Worm (Caenorhabditis elegans) whole organism, L3 larva: Measurements from ENCODE around the gene F53E10.1.
"Not testable (repeated sequence)": the region's sequence is repeated elsewhere in the genome, so short reads cannot be mapped to it uniquely, and the experiment has no call there.

Experiments used
- R02D3.7 ChIP-seq: fragments of 150-350 bp; optimal IDR thresholded peaks from 2 replicates; lab custom pipeline; 2014; ENCODE audit warnings: missing biosample characterization, missing genetic modification characterization
- ZK546.5 ChIP-seq: sonication (generic microtip); optimal IDR thresholded peaks from 2 replicates; lab custom pipeline; 2017; ENCODE audit warnings: missing biosample characterization, missing genetic modification characterization
- aly-2 ChIP-seq: fragments of 150-350 bp; optimal IDR thresholded peaks from 2 replicates; lab custom pipeline; 2014; ENCODE audit warnings: missing biosample characterization, missing genetic modification characterization
- ama-1 ChIP-seq: fragments of 150-350 bp; optimal IDR thresholded peaks from 2 replicates; lab custom pipeline; 2018
- ceh-16 ChIP-seq: sonication (generic microtip); optimal IDR thresholded peaks from 2 replicates; lab custom pipeline; 2017; ENCODE audit warnings: missing biosample characterization, missing genetic modification characterization
- ceh-28 ChIP-seq: fragments of 150-350 bp; optimal IDR thresholded peaks from 2 replicates; lab custom pipeline; 2014; ENCODE audit warnings: missing biosample characterization, missing genetic modification reagents, missing genetic modification characterization
- ceh-82 ChIP-seq: fragments of 150-350 bp; optimal IDR thresholded peaks from 2 replicates; lab custom pipeline; 2014; ENCODE audit warnings: missing biosample characterization, missing genetic modification characterization
- ceh-9 ChIP-seq: sonication (generic microtip); optimal IDR thresholded peaks from 2 replicates; lab custom pipeline; 2018; ENCODE audit warnings: missing biosample characterization, missing genetic modification characterization
- egl-27 ChIP-seq: sonication (generic microtip); optimal IDR thresholded peaks from 4 replicates; lab custom pipeline; 2017; ENCODE audit warnings: missing biosample characterization, missing genetic modification reagents, missing genetic modification characterization
- egl-5 ChIP-seq: fragments of 150-350 bp; optimal IDR thresholded peaks from 2 replicates; lab custom pipeline; 2017; ENCODE audit warnings: missing biosample characterization, missing genetic modification reagents, missing genetic modification characterization, inconsistent platforms
- elt-2 ChIP-seq: sonication (generic microtip); optimal IDR thresholded peaks from 2 replicates; lab custom pipeline; 2016; ENCODE audit warnings: missing genetic modification reagents, mild to moderate bottlenecking, missing genetic modification characterization, missing compliant biosample characterization
- elt-3 ChIP-seq, 3 experiments: fragments of 150-350 bp in 1 of 3; sonication (generic microtip) in 2 of 3; optimal IDR thresholded peaks; 2 replicates in 2 of 3; 4 replicates in 1 of 3; lab custom pipeline; 2014 to 2017; ENCODE audit warnings: missing biosample characterization in 3 of 3, missing genetic modification characterization in 3 of 3
- eor-1 ChIP-seq, 2 experiments: fragments of 150-350 bp; optimal IDR thresholded peaks; 2 replicates each; lab custom pipeline; 2014 to 2018; ENCODE audit warnings: missing biosample characterization in 2 of 2, missing genetic modification characterization in 2 of 2
- fkh-10 ChIP-seq: sonication (generic microtip); optimal IDR thresholded peaks from 2 replicates; lab custom pipeline; 2017; ENCODE audit warnings: missing biosample characterization, missing genetic modification reagents, missing genetic modification characterization
- fkh-2 ChIP-seq: fragments of 150-350 bp; optimal IDR thresholded peaks from 2 replicates; lab custom pipeline; 2014; ENCODE audit warnings: missing biosample characterization, missing genetic modification reagents, missing genetic modification characterization
- fos-1 ChIP-seq: fragments of 150-350 bp; optimal IDR thresholded peaks from 2 replicates; lab custom pipeline; 2014; ENCODE audit warnings: missing biosample characterization, missing genetic modification characterization
- hmg-11 ChIP-seq: sonication (generic microtip); optimal IDR thresholded peaks from 2 replicates; lab custom pipeline; 2016; ENCODE audit warnings: missing genetic modification characterization, missing compliant biosample characterization
- jun-1 ChIP-seq: fragments of 150-350 bp; optimal IDR thresholded peaks from 2 replicates; lab custom pipeline; 2014; ENCODE audit warnings: missing biosample characterization, missing genetic modification reagents, missing genetic modification characterization
- lin-15B ChIP-seq: fragments of 150-350 bp; optimal IDR thresholded peaks from 2 replicates; lab custom pipeline; 2014; ENCODE audit warnings: missing biosample characterization, missing genetic modification characterization
- lin-39 ChIP-seq: fragments of 150-350 bp; optimal IDR thresholded peaks from 2 replicates; lab custom pipeline; 2018; ENCODE audit warnings: missing biosample characterization, missing genetic modification reagents, missing genetic modification characterization
- lsy-12 ChIP-seq: sonication (generic microtip); optimal IDR thresholded peaks from 2 replicates; lab custom pipeline; 2016; ENCODE audit warnings: mild to moderate bottlenecking, missing genetic modification characterization, missing compliant biosample characterization
- nfya-1 ChIP-seq: sonication (generic microtip); optimal IDR thresholded peaks from 2 replicates; lab custom pipeline; 2017; ENCODE audit warnings: missing genetic modification characterization, mild to moderate bottlenecking, missing compliant biosample characterization, antibody characterized with exemption, moderate library complexity; ENCODE audit not compliant: insufficient read depth
- nhr-11 ChIP-seq: fragments of 150-350 bp; optimal IDR thresholded peaks from 2 replicates; lab custom pipeline; 2014; ENCODE audit warnings: missing biosample characterization, missing genetic modification characterization
- nhr-12 ChIP-seq: fragments of 150-350 bp; optimal IDR thresholded peaks from 2 replicates; lab custom pipeline; 2014; ENCODE audit warnings: missing biosample characterization, missing genetic modification characterization
- nhr-23 ChIP-seq: fragments of 150-350 bp; optimal IDR thresholded peaks from 2 replicates; lab custom pipeline; 2014; ENCODE audit warnings: missing biosample characterization, missing genetic modification reagents, missing genetic modification characterization
- nhr-237 ChIP-seq: fragments of 150-350 bp; optimal IDR thresholded peaks from 2 replicates; lab custom pipeline; 2014; ENCODE audit warnings: missing biosample characterization, missing genetic modification characterization
- nhr-25 ChIP-seq: sonication (generic microtip); optimal IDR thresholded peaks from 2 replicates; lab custom pipeline; 2017; ENCODE audit warnings: missing biosample characterization, missing genetic modification characterization
- nhr-43 ChIP-seq: sonication (generic microtip); optimal IDR thresholded peaks from 2 replicates; lab custom pipeline; 2016; ENCODE audit warnings: mild to moderate bottlenecking, missing genetic modification characterization, missing compliant biosample characterization; ENCODE audit not compliant: poor library complexity, severe bottlenecking
- nhr-76 ChIP-seq: fragments of 150-350 bp; sonication (generic microtip); optimal IDR thresholded peaks from 5 replicates; lab custom pipeline; 2014; ENCODE audit warnings: missing biosample characterization, missing genetic modification characterization
- nhr-77 ChIP-seq: fragments of 150-350 bp; optimal IDR thresholded peaks from 2 replicates; lab custom pipeline; 2014; ENCODE audit warnings: missing biosample characterization, missing genetic modification characterization
- pha-4 ChIP-seq: fragments of 150-350 bp; optimal IDR thresholded peaks from 2 replicates; lab custom pipeline; 2014; ENCODE audit warnings: missing biosample characterization, missing genetic modification reagents, missing genetic modification characterization
- pqm-1 ChIP-seq: fragments of 150-350 bp; optimal IDR thresholded peaks from 2 replicates; lab custom pipeline; 2017; ENCODE audit warnings: missing biosample characterization, missing genetic modification characterization, inconsistent platforms
- sea-2 ChIP-seq: fragments of 150-350 bp; sonication (generic microtip); optimal IDR thresholded peaks from 4 replicates; lab custom pipeline; 2014; ENCODE audit warnings: missing biosample characterization, missing genetic modification reagents, missing genetic modification characterization
- skn-1 ChIP-seq: fragments of 150-350 bp; optimal IDR thresholded peaks from 2 replicates; lab custom pipeline; 2014; ENCODE audit warnings: missing biosample characterization, missing genetic modification characterization
- snpc-4 ChIP-seq: fragments of 150-350 bp; optimal IDR thresholded peaks from 2 replicates; lab custom pipeline; 2014; ENCODE audit warnings: missing biosample characterization, missing genetic modification characterization
- tbx-2 ChIP-seq: sonication (generic microtip); optimal IDR thresholded peaks from 2 replicates; lab custom pipeline; 2016; ENCODE audit warnings: mild to moderate bottlenecking, missing genetic modification characterization, missing compliant biosample characterization
- unc-39 ChIP-seq: sonication (generic microtip); optimal IDR thresholded peaks from 4 replicates; lab custom pipeline; 2017; ENCODE audit warnings: missing biosample characterization, missing genetic modification characterization
- unc-62 ChIP-seq: fragments of 150-350 bp; sonication (generic microtip); optimal IDR thresholded peaks from 4 replicates; lab custom pipeline; 2014; ENCODE audit warnings: missing biosample characterization, missing genetic modification reagents, missing genetic modification characterization
- ztf-11 ChIP-seq: fragments of 150-350 bp; optimal IDR thresholded peaks from 2 replicates; lab custom pipeline; 2014; ENCODE audit warnings: missing biosample characterization, missing genetic modification characterization
- ztf-4 ChIP-seq: fragments of 150-350 bp; optimal IDR thresholded peaks from 2 replicates; lab custom pipeline; 2014; ENCODE audit warnings: missing biosample characterization, missing genetic modification characterization

The F53E10.1 gene

DNA sequence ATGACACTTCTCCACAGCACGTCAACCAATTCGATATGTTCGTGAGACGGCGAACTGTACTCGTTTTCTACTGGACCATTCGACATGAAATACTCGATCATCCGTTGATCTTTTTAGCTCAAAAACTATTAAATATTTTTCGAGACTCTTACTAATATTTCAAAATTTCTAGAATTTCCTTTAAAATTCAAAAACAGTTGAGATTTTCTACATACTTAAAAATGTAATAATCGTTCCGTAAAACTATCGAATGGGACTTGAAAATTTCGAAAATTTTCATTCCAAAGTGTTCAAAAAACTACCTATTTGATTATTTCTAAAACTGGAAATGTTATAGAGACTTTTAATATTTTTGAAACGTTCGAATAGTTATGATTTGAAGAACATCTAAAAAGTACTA, 10.2 kb downstream of the F53E10.1 start, which contains the start of gene sknr-1:
Gene sknr-1, minus strand, starts transcription at position 101 of the 400 bp plus-strand sequence.
- not testable (repeated sequence) for TF ChIP-seq aly-2, nhr-76, ceh-16 (tag; lab: Kevin White, UChicago)

DNA sequence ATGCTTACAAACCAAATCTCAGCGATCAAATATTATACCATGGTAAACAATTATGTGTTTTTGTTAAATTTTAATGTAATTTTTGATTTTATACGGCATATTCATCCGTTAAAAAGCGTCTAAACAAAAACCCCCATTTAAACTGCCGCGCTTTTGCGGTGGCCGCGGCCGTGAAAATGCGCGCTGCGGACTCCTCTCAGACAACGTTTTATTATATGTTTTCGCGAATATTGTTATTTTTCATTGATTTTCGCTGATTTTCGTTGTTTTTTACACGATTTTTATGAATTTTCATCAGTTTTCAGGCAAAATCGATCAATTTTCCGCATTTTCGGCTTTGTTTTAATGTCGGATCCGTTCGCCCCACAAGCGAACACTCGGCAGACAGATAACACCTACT, 23.4 kb downstream of the F53E10.1 start, which contains the start of gene W02H5.19:
Gene W02H5.19, plus strand, starts transcription at position 346 of the 400 bp plus-strand sequence.
- TF ChIP-seq elt-3 (tag; optimal IDR thresholded peaks at IDR 0.05; lab: Kevin White, UChicago) (no peak), nhr-11 (tag; lab: Kevin White, UChicago) (no peak), pha-4 (tag; lab: Kevin White, UChicago) (peak; percentile 69), nhr-12 (tag; lab: Kevin White, UChicago) (no peak), nhr-77 (tag; lab: Kevin White, UChicago) (peak; percentile 51), fos-1 (tag; lab: Kevin White, UChicago) (no peak), ceh-16 (tag; lab: Kevin White, UChicago) (no peak), ama-1 (no peak), aly-2 (tag; lab: Kevin White, UChicago) (no peak), elt-2 (tag; lab: Kevin White, UChicago) (peak; percentile 24), egl-5 (tag; lab: Kevin White, UChicago) (no peak), pqm-1 (tag; lab: Kevin White, UChicago) (peak; percentile 17), jun-1 (tag; lab: Kevin White, UChicago) (no peak), nhr-76 (tag; lab: Kevin White, UChicago) (no peak), lin-39 (peak; percentile 57), R02D3.7 (tag; lab: Kevin White, UChicago) (peak; percentile 32), eor-1 (tag; optimal IDR thresholded peaks at IDR 0.05; lab: Kevin White, UChicago) (no peak), unc-39 (no peak), ztf-4 (no peak), nhr-23 (tag; lab: Kevin White, UChicago) (peak; percentile 74), nhr-25 (tag; lab: Kevin White, UChicago) (peak; percentile 7), ceh-28 (tag; lab: Kevin White, UChicago) (peak; percentile 6), tbx-2 (tag; lab: Kevin White, UChicago) (no peak), fkh-2 (no peak), ceh-9 (tag; lab: Kevin White, UChicago) (no peak), snpc-4 (tag; lab: Kevin White, UChicago) (peak; percentile 59), ztf-11 (tag; lab: Kevin White, UChicago) (no peak), lsy-12 (peak; percentile 72), nhr-43 (tag; lab: Kevin White, UChicago) (peak; percentile 93), unc-62 (GFP tag; lab: Kevin White, UChicago) (no peak), hmg-11 (tag; lab: Kevin White, UChicago) (peak; percentile 64), skn-1 (tag; lab: Kevin White, UChicago) (no peak), nfya-1 (tag; lab: Kevin White, UChicago) (peak; percentile 77), lin-15B (tag; lab: Kevin White, UChicago) (peak; percentile 72)

- TF ChIP-seq ZK546.5 (tag; lab: Kevin White, UChicago) (no peak), egl-27 (no peak), ceh-9 (tag; lab: Kevin White, UChicago) (no peak), sea-2 (no peak)
Measured at ce11 chrV:2639035-2639434, 23.9 kb downstream of the F53E10.1 start, which contains the start of gene W02H5.2. W02H5.2 (plus strand) TSS chrV:2639335.

DNA sequence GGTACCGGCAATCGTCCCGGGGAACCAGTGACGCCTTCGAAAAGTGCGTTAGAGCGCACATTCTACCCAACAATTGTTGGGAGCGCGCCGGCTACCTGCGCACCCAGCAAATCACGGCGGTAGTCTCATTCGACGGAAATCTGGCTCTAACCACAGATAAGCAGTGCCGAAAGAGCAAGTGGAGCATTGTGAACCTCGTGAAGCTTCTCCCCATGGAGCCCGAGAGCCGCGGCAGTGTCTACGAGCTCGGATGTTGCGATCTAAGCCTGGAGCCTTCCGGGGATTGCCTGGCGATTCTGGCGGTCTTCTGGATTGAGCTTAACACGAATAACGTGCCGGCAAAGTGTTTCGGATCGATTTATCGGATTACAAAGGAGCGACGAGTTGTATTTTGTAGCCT, 24.4 kb downstream of the F53E10.1 start:
- TF ChIP-seq snpc-4 (tag; lab: Kevin White, UChicago), result no peak
- TF ChIP-seq lsy-12, result no peak
- no peak for TF ChIP-seq fkh-10
- TF ChIP-seq nhr-12 (tag; lab: Kevin White, UChicago), result no peak
- no peak for TF ChIP-seq unc-39
- TF ChIP-seq nhr-237 (tag; lab: Kevin White, UChicago), result no peak
- TF ChIP-seq egl-5 (tag; lab: Kevin White, UChicago), result no peak
- no peak for TF ChIP-seq pha-4 (tag; lab: Kevin White, UChicago)
- TF ChIP-seq nhr-43 (tag; lab: Kevin White, UChicago), result no peak
- TF ChIP-seq elt-3 (tag; optimal IDR thresholded peaks at IDR 0.05; lab: Kevin White, UChicago), result no peak
- no peak for TF ChIP-seq nhr-77 (tag; lab: Kevin White, UChicago)
- no peak for TF ChIP-seq elt-2 (tag; lab: Kevin White, UChicago)
- no peak for TF ChIP-seq ceh-82 (tag; lab: Kevin White, UChicago)
- TF ChIP-seq fos-1 (tag; lab: Kevin White, UChicago), result no peak
- TF ChIP-seq ztf-11 (tag; lab: Kevin White, UChicago), result no peak
- TF ChIP-seq R02D3.7 (tag; lab: Kevin White, UChicago), result no peak
